Worm (Caenorhabditis elegans) whole organism, L4/young adult: Measurements from ENCODE around the gene comt-1.

Experiments
- W03F9.2 ChIP-seq: fragments of 150-350 bp; optimal IDR thresholded peaks from 2 replicates; lab custom pipeline; 2014; ENCODE audit warnings: missing biosample characterization, missing genetic modification characterization
- dao-5 ChIP-seq: sonication (generic microtip); optimal IDR thresholded peaks from 2 replicates; lab custom pipeline; 2016; ENCODE audit warnings: missing genotype, missing genetic modification characterization, moderate library complexity, missing compliant biosample characterization
- him-1 ChIP-seq: sonication (generic microtip); optimal IDR thresholded peaks from 2 replicates; lab custom pipeline; 2016; ENCODE audit warnings: missing genotype, missing genetic modification reagents, missing genetic modification characterization, missing compliant biosample characterization

Gene comt-1

DNA sequence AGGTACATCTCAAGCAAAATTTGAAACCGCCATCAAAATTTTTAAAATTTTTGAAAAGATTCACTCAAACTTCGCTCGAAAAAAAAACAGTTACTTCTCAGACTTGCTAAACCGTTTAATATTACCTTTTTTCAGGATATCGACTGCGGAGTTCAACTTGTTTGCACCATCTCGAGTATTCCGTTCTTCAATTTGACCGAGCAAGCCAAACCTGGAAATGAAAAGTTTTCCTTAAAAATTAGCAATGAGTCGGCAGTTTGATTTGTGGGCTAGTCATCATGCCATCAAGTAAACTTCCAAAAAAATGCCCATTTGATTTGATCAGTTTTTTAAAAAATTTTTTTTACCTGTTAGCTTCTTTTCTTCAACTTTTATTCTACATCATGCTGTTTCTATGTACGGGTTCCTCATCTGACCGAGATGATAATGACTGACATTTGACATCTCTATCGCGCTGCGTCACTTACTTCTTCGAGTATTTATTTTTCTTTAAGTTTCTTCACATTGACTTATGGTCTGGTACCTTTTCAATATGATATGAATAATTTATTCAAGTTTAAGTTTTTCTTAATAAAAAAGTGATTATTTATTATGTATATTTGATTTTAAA, 27.9 kb upstream of the comt-1 start:
- TF ChIP-seq him-1 (tag; lab: Kevin White, UChicago), result no peak
- no peak for TF ChIP-seq W03F9.2 (tag; lab: Kevin White, UChicago)
- TF ChIP-seq dao-5 (tag; lab: Kevin White, UChicago), result no peak

- TF ChIP-seq dao-5 (tag; lab: Kevin White, UChicago) (no peak), him-1 (tag; lab: Kevin White, UChicago) (no peak), W03F9.2 (tag; lab: Kevin White, UChicago) (no peak)
Observed at ce11 chrX:2885318-2885908, 23.1 kb upstream of the comt-1 start, which contains the start of gene vang-1. TSS of gene vang-1 (plus strand) at chrX:2885858.

ce11 chrX:2879529-2880265, 17.4 kb upstream of the comt-1 start, which contains the start of gene F53B3.5:
TSS of gene F53B3.5 (minus strand) at chrX:2879579.
- TF ChIP-seq W03F9.2 (tag; lab: Kevin White, UChicago), result no peak
- no peak for TF ChIP-seq him-1 (tag; lab: Kevin White, UChicago)
- TF ChIP-seq dao-5 (tag; lab: Kevin White, UChicago), result no peak

ce11 chrX:2877433-2877832, 15.2 kb upstream of the comt-1 start:
- TF ChIP-seq dao-5 (tag; lab: Kevin White, UChicago) (no peak), W03F9.2 (tag; lab: Kevin White, UChicago) (no peak), him-1 (tag; lab: Kevin White, UChicago) (no peak)

DNA sequence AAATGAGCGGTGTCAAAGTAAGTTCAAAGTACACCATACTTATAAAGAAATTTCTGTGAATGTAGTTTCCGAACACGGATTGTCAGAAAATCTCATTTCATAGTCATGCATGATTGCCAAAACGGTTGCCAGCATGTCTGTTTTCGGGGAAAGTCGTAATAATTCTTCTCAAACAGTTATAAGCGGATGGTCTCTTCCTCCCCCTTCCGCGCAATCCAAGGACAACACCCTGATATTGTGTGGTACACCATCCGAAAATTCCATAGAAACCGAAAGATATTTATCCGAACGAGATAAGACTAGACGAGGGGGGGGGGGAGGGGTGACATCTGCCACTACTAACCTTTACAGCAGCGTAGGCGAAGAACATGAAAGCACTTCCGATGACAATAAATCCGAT, 12.3 kb upstream of the comt-1 start:
- no peak for TF ChIP-seq him-1 (tag; lab: Kevin White, UChicago)
- TF ChIP-seq W03F9.2 (tag; lab: Kevin White, UChicago), result no peak
- TF ChIP-seq dao-5 (tag; lab: Kevin White, UChicago), result no peak

DNA sequence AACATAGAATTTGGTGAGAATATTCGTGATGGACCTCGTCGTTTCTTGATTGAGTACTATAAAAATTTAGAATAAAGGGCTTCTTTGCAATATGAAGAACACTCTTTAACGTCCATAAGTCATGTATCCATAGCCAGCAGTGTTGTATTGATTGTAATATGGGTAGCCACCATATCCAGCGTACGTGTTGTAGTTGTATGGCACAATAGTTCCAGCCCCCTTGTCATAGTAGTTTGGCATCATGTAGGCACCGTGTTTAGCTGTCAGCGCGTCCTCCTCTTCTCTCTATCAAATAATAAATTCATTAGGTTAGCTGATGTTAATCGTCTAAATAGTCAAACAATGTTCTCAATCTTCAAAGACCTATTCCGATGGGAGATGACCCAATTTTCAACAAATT, 11.0 kb upstream of the comt-1 start:
- no peak for TF ChIP-seq him-1 (tag; lab: Kevin White, UChicago)
- no peak for TF ChIP-seq W03F9.2 (tag; lab: Kevin White, UChicago)
- no peak for TF ChIP-seq dao-5 (tag; lab: Kevin White, UChicago)

DNA sequence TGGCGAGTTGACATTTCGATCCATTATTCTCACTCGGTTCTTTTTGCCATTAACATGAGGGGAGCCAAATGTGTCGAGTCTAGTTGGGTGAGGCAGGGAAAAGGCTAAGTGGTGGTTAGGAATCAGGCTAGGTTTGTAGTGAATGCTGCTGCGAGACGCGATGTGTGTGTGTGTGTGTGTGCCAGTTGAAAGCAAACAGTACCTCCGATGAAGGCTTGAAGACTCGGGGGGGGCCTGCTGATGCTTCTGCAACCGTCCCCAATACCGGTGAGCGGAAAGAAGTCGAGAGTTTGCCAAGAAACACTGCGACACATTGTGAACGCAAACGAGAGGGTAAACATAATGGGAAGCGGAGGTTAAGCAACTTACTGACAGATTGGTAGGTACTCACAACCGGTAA, 8.8 kb upstream of the comt-1 start, which contains the start of gene F53B3.3:
F53B3.3 (minus strand) TSS at position 101 of the 400 bp plus-strand sequence.
- TF ChIP-seq him-1 (tag; lab: Kevin White, UChicago), result no peak
- no peak for TF ChIP-seq W03F9.2 (tag; lab: Kevin White, UChicago)

DNA sequence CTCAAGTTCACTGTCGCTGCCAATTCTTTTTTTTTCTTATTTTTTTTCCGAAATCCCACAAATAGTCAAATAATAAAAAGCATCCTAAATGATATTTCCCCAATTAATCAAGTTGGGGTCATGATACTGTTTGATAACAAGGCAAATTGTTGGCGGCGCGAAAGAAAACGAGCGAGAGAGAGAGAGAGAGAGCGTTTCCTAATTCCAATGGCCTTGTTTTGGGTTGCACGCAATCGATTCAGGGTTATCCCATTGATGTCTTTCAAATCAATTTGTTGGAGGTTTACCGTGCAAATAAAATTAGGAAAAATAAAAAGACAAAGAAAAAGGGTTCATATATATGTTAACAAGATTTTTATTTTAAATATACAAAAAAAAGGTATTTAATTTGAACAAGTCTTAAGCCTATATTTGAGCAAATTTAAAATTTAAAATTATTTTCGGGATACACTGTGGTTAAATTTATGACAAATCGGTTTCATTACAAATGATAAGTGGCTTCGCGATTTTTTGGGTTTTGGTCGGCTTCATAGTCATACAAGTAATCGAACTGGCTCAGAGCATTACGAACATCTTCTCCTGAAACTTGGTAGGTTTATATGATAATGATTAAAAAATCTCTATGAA, 3.4 kb upstream of the comt-1 start:
- TF ChIP-seq him-1 (tag; lab: Kevin White, UChicago) (no peak), W03F9.2 (tag; lab: Kevin White, UChicago) (no peak), dao-5 (tag; lab: Kevin White, UChicago) (no peak)

DNA sequence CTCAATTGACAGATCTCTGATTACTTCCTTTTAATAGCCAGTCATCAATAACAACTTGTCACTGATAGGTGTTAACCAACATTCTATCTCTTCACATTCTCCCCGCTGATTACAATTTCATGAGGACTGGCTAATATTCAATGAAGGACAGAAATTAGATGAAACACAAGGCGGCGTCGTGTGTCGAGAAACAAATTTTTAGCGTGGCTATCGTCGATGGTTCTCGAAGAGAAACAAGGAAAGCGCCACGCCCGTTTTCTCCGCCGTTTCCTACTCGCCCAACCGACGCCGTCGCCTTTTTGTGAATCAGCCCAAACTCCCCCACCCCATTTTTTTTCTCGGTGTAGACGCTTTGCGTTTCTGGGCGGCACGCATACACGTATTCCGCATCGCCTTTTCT, 1.7 kb upstream of the comt-1 start, which contains the start of gene F53B3.6:
F53B3.6 (plus strand) TSS at position 284 of the 400 bp plus-strand sequence.
- TF ChIP-seq him-1 (tag; lab: Kevin White, UChicago) (no peak), dao-5 (tag; lab: Kevin White, UChicago) (no peak), W03F9.2 (tag; lab: Kevin White, UChicago) (no peak)

DNA sequence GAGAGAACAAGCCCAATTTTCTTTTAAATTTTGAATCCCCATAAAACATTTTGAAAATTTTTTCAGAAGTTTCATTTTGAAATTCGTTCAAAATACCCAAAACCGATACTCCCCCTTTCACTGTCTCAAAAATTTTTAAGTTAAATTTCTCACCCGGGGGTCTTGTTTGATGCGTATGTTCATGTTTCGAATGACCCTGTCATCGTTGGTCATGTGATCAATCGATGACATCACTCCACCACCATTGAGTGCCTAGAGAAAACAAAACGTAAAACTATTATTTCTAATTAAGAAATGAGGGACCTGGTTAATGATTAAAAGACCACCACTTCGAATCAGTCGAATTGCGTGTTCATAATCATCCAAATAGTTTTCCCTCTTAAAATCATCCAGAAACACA, 3.9 kb downstream of the comt-1 start:
- no peak for TF ChIP-seq him-1 (tag; lab: Kevin White, UChicago)
- TF ChIP-seq dao-5 (tag; lab: Kevin White, UChicago), result no peak
- TF ChIP-seq W03F9.2 (tag; lab: Kevin White, UChicago), result no peak

- TF ChIP-seq him-1 (tag; lab: Kevin White, UChicago) (no peak), W03F9.2 (tag; lab: Kevin White, UChicago) (peak; percentile 60)
Observed at ce11 chrX:2857070-2857825, 5.0 kb downstream of the comt-1 start, which contains the start of gene tra-4. TSS of gene tra-4 (minus strand) at chrX:2857603.

ce11 chrX:2853963-2854362, 8.3 kb downstream of the comt-1 start:
- TF ChIP-seq W03F9.2 (tag; lab: Kevin White, UChicago) (no peak), dao-5 (tag; lab: Kevin White, UChicago) (no peak), him-1 (tag; lab: Kevin White, UChicago) (no peak)
